Worm (Caenorhabditis elegans): ENCODE results near the gene hrg-9.

The hrg-9 gene

DNA sequence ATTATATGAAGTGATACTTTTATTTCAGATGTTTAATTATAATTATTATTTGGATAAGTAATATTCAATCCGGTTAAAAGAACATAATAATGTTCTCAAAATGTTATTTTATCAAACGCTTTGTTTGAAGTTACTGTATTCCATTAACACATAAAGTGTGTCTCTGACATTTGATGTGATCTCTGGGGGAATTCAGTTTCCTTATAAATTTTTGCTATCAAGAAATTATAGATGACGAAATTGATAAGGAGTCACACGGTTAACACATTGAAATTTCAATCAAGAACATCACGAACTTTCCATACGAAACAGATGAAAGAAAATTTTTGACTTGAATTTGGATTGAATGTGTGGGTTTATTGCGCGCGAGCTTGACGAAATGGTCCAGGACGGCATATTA, 41.5 kb downstream of the hrg-9 start:
- no peak for TF ChIP-seq hmg-4 (GFP tag; optimal IDR thresholded peaks at IDR 0.05)
- TF ChIP-seq sea-1 (GFP tag; conservative IDR thresholded peaks at IDR 0.05) = no peak
- no peak for TF ChIP-seq tra-4 (tag; optimal IDR thresholded peaks at IDR 0.05)
- TF ChIP-seq ama-1 (optimal IDR thresholded peaks at IDR 0.05) = no peak
- no peak for TF ChIP-seq tbx-11 (GFP tag; IDR thresholded peaks at IDR 0.05)
- TF ChIP-seq tbx-37 (GFP tag; conservative IDR thresholded peaks at IDR 0.05) = no peak
- TF ChIP-seq hnd-1 (tag; optimal IDR thresholded peaks at IDR 0.05) = no peak
- TF ChIP-seq aly-1 (tag; optimal IDR thresholded peaks at IDR 0.05) = no peak
- TF ChIP-seq ceh-13 (GFP tag; optimal IDR thresholded peaks at IDR 0.05) = no peak
- no peak for TF ChIP-seq F13C5.2 (tag; optimal IDR thresholded peaks at IDR 0.05)
- no peak for TF ChIP-seq ets-7 (tag; optimal IDR thresholded peaks at IDR 0.05)
- no peak for TF ChIP-seq flt-1 (GFP tag; IDR thresholded peaks at IDR 0.05)

DNA sequence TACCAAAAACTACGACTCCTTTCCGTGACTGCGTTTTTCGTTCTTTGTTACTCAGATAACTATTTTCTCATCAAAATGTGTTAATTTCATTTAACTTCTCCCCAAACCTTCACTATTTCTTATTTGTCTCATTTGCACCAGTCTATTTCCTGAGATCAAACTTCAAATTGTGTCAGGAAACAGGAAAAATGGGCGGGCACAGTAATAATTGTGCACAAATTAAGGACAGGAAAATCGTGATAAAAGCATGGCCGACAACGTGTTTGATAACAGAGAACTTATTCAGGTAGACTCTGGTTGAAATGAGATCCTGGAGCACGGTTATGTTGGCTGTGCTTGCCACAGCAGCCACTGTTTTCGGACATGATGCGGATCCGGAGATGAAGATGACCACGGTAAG, 43.4 kb downstream of the hrg-9 start, which contains the start of gene lipl-1:
TSS of gene lipl-1 (plus strand) at position 282 of the 400 bp plus-strand sequence.
- TF ChIP-seq hmg-4 (GFP tag; optimal IDR thresholded peaks at IDR 0.05) = no peak

Data from whole organism, early embryonic.